Worm (Caenorhabditis elegans): ENCODE measurements around the gene ZC155.4.

Gene ZC155.4

DNA sequence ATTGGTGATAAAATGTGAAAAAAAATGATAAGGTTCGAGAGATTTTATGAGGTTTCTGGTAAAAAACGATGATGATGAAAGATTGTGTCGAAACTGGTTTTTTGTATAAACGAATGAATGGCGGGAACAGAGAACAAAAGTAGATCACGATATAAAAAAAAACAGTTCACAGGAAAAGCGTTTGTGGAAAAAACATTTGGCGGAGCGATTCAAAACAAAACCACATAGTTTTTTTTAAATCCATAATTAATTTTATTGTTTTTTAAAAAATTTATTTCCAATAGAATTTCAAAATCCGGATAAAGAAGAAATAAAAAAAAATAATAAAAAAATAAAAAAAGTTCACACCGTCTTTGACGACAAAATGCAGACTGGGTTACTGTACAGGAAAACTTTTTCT is at the start of gene ZC155.4:
Gene ZC155.4, minus strand, starts transcription at position 101 of the 400 bp plus-strand sequence.
- no peak for TF ChIP-seq mdl-1 (tag; optimal IDR thresholded peaks at IDR 0.05)
- no peak for TF ChIP-seq sma-3 (GFP tag; optimal IDR thresholded peaks at IDR 0.05)
- no peak for TF ChIP-seq mab-5 (tag; optimal IDR thresholded peaks at IDR 0.05)
- no peak for TF ChIP-seq R02D3.7 (tag; optimal IDR thresholded peaks at IDR 0.05)
- no peak for TF ChIP-seq sma-9 (GFP tag; optimal IDR thresholded peaks at IDR 0.05)
- TF ChIP-seq sma-9 (tag; optimal IDR thresholded peaks at IDR 0.05) = no peak
- TF ChIP-seq dmd-4 (tag; optimal IDR thresholded peaks at IDR 0.05) = no peak
- TF ChIP-seq ama-1 (optimal IDR thresholded peaks at IDR 0.05) = no peak
- no peak for TF ChIP-seq lsy-2 (tag; optimal IDR thresholded peaks at IDR 0.05)
- TF ChIP-seq Y55F3AM.14 (GFP tag; optimal IDR thresholded peaks at IDR 0.05) = no peak
- TF ChIP-seq sem-4 (tag; optimal IDR thresholded peaks at IDR 0.05) = no peak
- no peak for TF ChIP-seq nhr-6 (tag; optimal IDR thresholded peaks at IDR 0.05)
- TF ChIP-seq ceh-16 (tag; optimal IDR thresholded peaks at IDR 0.05) = no peak
- no peak for TF ChIP-seq ZK546.5 (tag; optimal IDR thresholded peaks at IDR 0.05)
- TF ChIP-seq peb-1 (tag; optimal IDR thresholded peaks at IDR 0.05) = no peak
- no peak for TF ChIP-seq ztf-11 (tag; optimal IDR thresholded peaks at IDR 0.05)
- TF ChIP-seq blmp-1 (tag; optimal IDR thresholded peaks at IDR 0.05; ENCODE audit: insufficient read depth) = no peak
- TF ChIP-seq egl-27 (tag; optimal IDR thresholded peaks at IDR 0.05) = no peak
- TF ChIP-seq ztf-1 (GFP tag; conservative IDR thresholded peaks at IDR 0.05) = no peak
- no peak for TF ChIP-seq lin-39 (tag; optimal IDR thresholded peaks at IDR 0.05)

DNA sequence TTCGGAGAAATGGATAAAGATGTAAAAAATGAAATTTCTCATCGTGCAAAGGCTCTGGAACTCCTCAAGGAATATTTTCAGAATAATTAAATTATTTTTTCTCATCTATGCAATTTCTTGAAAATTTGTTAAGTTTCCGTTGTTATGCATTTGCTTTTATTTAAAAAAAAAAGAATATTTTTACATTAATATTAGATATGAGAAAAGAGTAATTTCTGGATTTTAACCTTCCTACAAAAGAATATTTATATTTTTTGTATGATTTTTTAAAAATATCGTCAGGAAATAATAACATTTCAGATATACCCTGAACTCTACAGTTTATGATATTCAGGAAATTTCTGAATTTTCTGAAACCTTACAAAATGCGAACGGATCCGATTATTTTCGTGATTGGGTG is 49.5 kb upstream of the ZC155.4 start, which contains the start of gene gro-1:
Gene gro-1, plus strand, starts transcription at position 301 of the 400 bp plus-strand sequence.
- TF ChIP-seq lin-11 (tag; optimal IDR thresholded peaks at IDR 0.05) = no peak
- no peak for TF ChIP-seq nhr-12 (tag; optimal IDR thresholded peaks at IDR 0.05)
- TF ChIP-seq lin-13 (GFP tag; optimal IDR thresholded peaks at IDR 0.05) = no peak
- no peak for TF ChIP-seq elt-1 (tag; optimal IDR thresholded peaks at IDR 0.05)

ce11 chrIII:5263299-5263993 is 48.2 kb upstream of the ZC155.4 start, which contains the start of the genes C34E10.9 and hap-1:
Gene C34E10.9 (minus strand): TSS chrIII:5263399.
Gene hap-1 (plus strand): TSS chrIII:5263943.
- TF ChIP-seq gmeb-1 (tag; optimal IDR thresholded peaks at IDR 0.05) = no peak
- TF ChIP-seq nhr-25 (tag; optimal IDR thresholded peaks at IDR 0.05) = no peak
- TF ChIP-seq lin-11 (tag; optimal IDR thresholded peaks at IDR 0.05) = no peak
- TF ChIP-seq unc-39 (tag; optimal IDR thresholded peaks at IDR 0.05) = no peak
- TF ChIP-seq ztf-4 (tag; optimal IDR thresholded peaks at IDR 0.05) = no peak
- TF ChIP-seq blmp-1 (tag; optimal IDR thresholded peaks at IDR 0.05; ENCODE audit: insufficient read depth) = no peak
- TF ChIP-seq zag-1 (tag; optimal IDR thresholded peaks at IDR 0.05) = no peak
- TF ChIP-seq mdl-1 (tag; optimal IDR thresholded peaks at IDR 0.05) = no peak
- no peak for TF ChIP-seq nhr-21 (tag; optimal IDR thresholded peaks at IDR 0.05)
- TF ChIP-seq ztf-1 (GFP tag; conservative IDR thresholded peaks at IDR 0.05) = no peak
- no peak for TF ChIP-seq unc-62 (GFP tag; optimal IDR thresholded peaks at IDR 0.05)
- TF ChIP-seq ceh-82 (tag; optimal IDR thresholded peaks at IDR 0.05) = no peak
- no peak for TF ChIP-seq elt-1 (tag; optimal IDR thresholded peaks at IDR 0.05)
- TF ChIP-seq mbf-1 (tag; optimal IDR thresholded peaks at IDR 0.05) = no peak
- TF ChIP-seq aly-2 (tag; optimal IDR thresholded peaks at IDR 0.05) = no peak
- TF ChIP-seq nhr-10 (tag; optimal IDR thresholded peaks at IDR 0.05) = no peak
- no peak for TF ChIP-seq egl-27 (tag; optimal IDR thresholded peaks at IDR 0.05)
- TF ChIP-seq lin-39 (tag; optimal IDR thresholded peaks at IDR 0.05) = no peak

ce11 chrIII:5260394-5260793 is 45.1 kb upstream of the ZC155.4 start, which contains the start of gene gop-3:
Gene gop-3 (plus strand): TSS chrIII:5260694.
- TF ChIP-seq nhr-6 (tag; optimal IDR thresholded peaks at IDR 0.05) (no peak), nhr-11 (tag; optimal IDR thresholded peaks at IDR 0.05) (no peak)

DNA sequence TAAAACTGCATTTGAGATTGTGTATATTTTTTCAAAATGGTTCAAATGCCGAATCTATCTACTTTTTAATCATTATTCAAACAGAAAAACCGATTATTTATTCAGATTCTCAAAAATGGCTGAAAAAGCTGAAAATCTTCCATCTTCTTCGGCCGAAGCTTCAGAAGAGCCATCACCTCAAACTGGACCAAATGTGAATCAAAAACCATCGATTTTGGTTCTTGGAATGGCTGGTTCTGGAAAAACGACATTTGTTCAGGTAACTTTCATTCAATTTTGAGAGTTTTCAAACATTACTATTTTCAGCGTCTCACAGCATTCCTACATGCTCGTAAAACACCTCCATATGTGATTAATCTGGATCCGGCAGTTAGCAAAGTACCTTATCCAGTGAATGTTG is 43.6 kb upstream of the ZC155.4 start, which contains the start of gene gop-2:
Gene gop-2, plus strand, starts transcription at position 106 of the 400 bp plus-strand sequence.
- no peak for TF ChIP-seq blmp-1 (tag; optimal IDR thresholded peaks at IDR 0.05; ENCODE audit: insufficient read depth)
- no peak for TF ChIP-seq lin-13 (GFP tag; optimal IDR thresholded peaks at IDR 0.05)
- TF ChIP-seq nhr-25 (tag; optimal IDR thresholded peaks at IDR 0.05) = no peak
- no peak for TF ChIP-seq R02D3.7 (tag; optimal IDR thresholded peaks at IDR 0.05)
- no peak for TF ChIP-seq aly-2 (tag; optimal IDR thresholded peaks at IDR 0.05)
- TF ChIP-seq C34F6.9 (tag; optimal IDR thresholded peaks at IDR 0.05) = no peak
- no peak for TF ChIP-seq ztf-1 (GFP tag; conservative IDR thresholded peaks at IDR 0.05)
- TF ChIP-seq nhr-21 (tag; optimal IDR thresholded peaks at IDR 0.05) = no peak
- no peak for TF ChIP-seq nhr-11 (tag; optimal IDR thresholded peaks at IDR 0.05)
- no peak for TF ChIP-seq lin-39 (tag; optimal IDR thresholded peaks at IDR 0.05)
- no peak for TF ChIP-seq nhr-12 (tag; optimal IDR thresholded peaks at IDR 0.05)
- no peak for TF ChIP-seq zag-1 (tag; optimal IDR thresholded peaks at IDR 0.05)
- no peak for TF ChIP-seq egl-27 (tag; optimal IDR thresholded peaks at IDR 0.05)
- TF ChIP-seq ZK546.5 (tag; optimal IDR thresholded peaks at IDR 0.05) = no peak
- TF ChIP-seq ztf-11 (tag; optimal IDR thresholded peaks at IDR 0.05) = no peak
- TF ChIP-seq gmeb-1 (tag; optimal IDR thresholded peaks at IDR 0.05) = no peak
- no peak for TF ChIP-seq elt-3 (tag; optimal IDR thresholded peaks at IDR 0.05)
- TF ChIP-seq mbf-1 (tag; optimal IDR thresholded peaks at IDR 0.05) = no peak
